Fruit fly (Drosophila melanogaster) ovary, adult (tissue): ENCODE results near the gene Nmd3.

Experiments used
- CG17801 ChIP-seq: fragments of 200-800 bp; optimal IDR thresholded peaks from 2 replicates; lab custom pipeline; 2019; ENCODE audit warnings: missing biosample characterization, mild to moderate bottlenecking, missing genetic modification characterization, moderate library complexity; ENCODE audit not compliant: partially characterized antibody

Gene Nmd3

dm6 chrX:2184563-2184962 is at the start of gene Nmd3, which contains the start of gene CG17776:
Gene Nmd3 (minus strand): TSS chrX:2184668.
Gene CG17776 (plus strand): TSS chrX:2184725.
- peak; percentile 52 for TF ChIP-seq CG17801 (GFP tag; lab: Kevin White, UChicago)

- no peak for TF ChIP-seq CG17801 (GFP tag; lab: Kevin White, UChicago)
These were observed 40.7 kb upstream of the Nmd3 start, which contains the start of gene pcx for dm6 chrX:2225138-2225537. Gene pcx (plus strand): TSS chrX:2225296.

- TF ChIP-seq CG17801 (GFP tag; lab: Kevin White, UChicago): no peak
These were observed 39.0 kb upstream of the Nmd3 start, which contains the start of gene CG14052 for dm6 chrX:2223454-2223853. Gene CG14052 (plus strand): TSS chrX:2223754.

DNA sequence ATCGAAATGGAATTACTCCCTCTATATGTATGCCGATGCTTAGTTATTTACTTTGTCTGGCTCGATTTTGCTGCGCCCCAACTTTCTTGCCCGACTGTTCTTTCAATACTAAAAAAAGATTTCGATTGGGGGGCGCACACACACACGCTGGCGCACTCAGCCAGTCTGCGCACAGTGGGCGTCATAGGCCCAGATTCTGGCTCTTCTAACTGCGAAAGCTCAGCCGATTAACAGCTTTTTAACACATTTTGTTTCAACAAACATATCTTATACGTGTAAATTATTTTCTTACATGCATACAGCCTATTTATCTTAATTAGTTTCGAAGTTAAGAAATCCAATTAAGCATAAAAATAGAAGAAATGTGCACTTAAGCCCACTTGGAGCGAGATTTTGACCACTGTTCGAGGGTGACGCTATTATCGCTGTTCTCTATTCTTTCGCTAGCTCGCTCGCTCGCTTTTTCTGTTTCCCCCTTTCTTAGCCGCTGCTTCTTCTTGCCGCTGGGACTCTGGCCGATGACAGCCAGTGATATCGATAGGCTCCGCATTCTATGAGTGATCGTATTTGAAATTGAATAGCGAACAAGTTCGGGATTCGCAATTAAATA is 37.8 kb upstream of the Nmd3 start, which contains the start of gene Vinc:
Gene Vinc (minus strand): TSS at position 387 of the 610 bp plus-strand sequence.
- peak; percentile 97 for TF ChIP-seq CG17801 (GFP tag; lab: Kevin White, UChicago)

dm6 chrX:2221598-2221997 is 37.1 kb upstream of the Nmd3 start:
- no peak for TF ChIP-seq CG17801 (GFP tag; lab: Kevin White, UChicago)

dm6 chrX:2219899-2220298 is 35.4 kb upstream of the Nmd3 start:
- TF ChIP-seq CG17801 (GFP tag; lab: Kevin White, UChicago): no peak

DNA sequence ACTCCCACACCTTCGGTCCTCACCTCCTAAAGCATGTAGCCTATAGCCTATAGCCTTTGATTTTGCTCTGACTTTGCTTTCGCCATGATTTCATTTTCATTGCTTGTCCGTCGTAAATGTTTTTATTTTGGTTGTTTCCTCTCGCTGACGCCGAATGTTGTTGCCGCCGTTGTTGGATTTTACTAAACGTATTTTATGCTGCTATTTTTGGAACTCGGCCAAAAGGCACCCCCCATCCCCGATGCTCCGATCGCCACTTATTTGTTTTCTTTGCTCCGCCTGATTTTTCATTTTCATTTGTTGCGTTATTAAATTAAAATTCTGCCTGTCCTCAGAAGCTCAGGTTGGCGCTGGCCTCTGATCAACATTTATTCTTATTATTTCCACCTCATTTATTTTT is 34.8 kb upstream of the Nmd3 start:
- no peak for TF ChIP-seq CG17801 (GFP tag; lab: Kevin White, UChicago)

- TF ChIP-seq CG17801 (GFP tag; lab: Kevin White, UChicago): no peak
These were observed 34.0 kb upstream of the Nmd3 start for dm6 chrX:2218455-2218854.

dm6 chrX:2213759-2214406 is 29.4 kb upstream of the Nmd3 start, which contains the start of gene SmydA-8:
Gene SmydA-8 (minus strand): TSS chrX:2213809.
- peak; percentile 32 for TF ChIP-seq CG17801 (GFP tag; lab: Kevin White, UChicago)

dm6 chrX:2212327-2212820 is 27.9 kb upstream of the Nmd3 start:
- TF ChIP-seq CG17801 (GFP tag; lab: Kevin White, UChicago): no peak

dm6 chrX:2208641-2209241 is 24.3 kb upstream of the Nmd3 start:
- TF ChIP-seq CG17801 (GFP tag; lab: Kevin White, UChicago): no peak

DNA sequence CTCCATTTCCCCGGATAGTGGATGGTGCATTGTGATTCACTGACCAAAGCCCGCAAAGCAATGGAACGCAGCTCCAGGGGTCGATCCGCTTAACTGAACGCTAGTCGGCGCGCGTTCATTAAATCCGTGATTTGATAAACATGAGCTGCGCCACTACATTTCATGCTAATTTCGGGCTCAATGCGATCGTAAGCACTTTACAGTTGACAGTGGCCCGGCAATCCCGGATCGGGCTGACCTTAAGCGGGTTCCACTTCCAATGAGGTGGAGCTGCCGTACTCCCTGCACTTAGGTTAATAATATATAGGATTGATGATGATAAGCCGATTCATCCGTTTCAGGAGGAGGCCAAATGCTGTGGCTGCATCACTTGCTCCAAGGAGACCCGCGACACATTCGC is 19.3 kb upstream of the Nmd3 start, which contains the start of gene FarO:
Gene FarO (minus strand): TSS at position 101 of the 400 bp plus-strand sequence.
- no peak for TF ChIP-seq CG17801 (GFP tag; lab: Kevin White, UChicago)

DNA sequence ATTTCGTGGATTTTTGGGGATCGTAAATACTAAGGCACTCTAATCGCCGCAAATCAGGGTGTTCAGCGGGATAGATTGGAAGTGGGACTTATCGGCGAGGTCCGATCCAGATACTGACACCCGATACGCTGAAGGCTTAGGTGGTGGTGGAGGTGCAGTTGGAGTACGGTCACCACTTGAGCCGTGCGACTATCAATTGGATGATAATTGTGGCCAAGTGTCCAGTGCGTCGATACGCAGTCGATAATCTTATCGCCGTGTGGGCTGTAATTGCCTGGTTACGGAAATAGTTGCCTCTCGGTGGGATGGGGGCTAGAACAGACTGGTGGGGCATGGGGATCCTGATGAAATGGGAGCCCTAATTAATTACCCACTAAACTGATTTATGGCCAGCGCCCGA is 14.8 kb upstream of the Nmd3 start:
- TF ChIP-seq CG17801 (GFP tag; lab: Kevin White, UChicago): no peak

- TF ChIP-seq CG17801 (GFP tag; lab: Kevin White, UChicago): no peak
These were observed 13.8 kb upstream of the Nmd3 start for dm6 chrX:2198272-2198571.
